Fruit fly (Drosophila melanogaster): ENCODE results near the gene hzg.

Gene hzg

dm6 chr3L:16001164-16001679 lies 3.3 kb downstream of the hzg start (continued):
- TF ChIP-seq CG32772 (GFP tag; IDR thresholded peaks at IDR 0.05) (peak; percentile 62), CG7357 (GFP tag; IDR thresholded peaks at IDR 0.05) (0 out of 3 replicates have a peak, but pooled peaks have one; percentile 47), chif (GFP tag; optimal IDR thresholded peaks at IDR 0.05) (peak; percentile 47 to 55), Xbp1 (GFP tag; optimal IDR thresholded peaks at IDR 0.05) (peak; percentile 67), lilli (GFP tag; optimal IDR thresholded peaks at IDR 0.05) (peak; percentile 91), CG15269 (tag; optimal IDR thresholded peaks at IDR 0.05) (peak; percentile 90), CG17912 (GFP tag; optimal IDR thresholded peaks at IDR 0.05) (no peak), CG12104 (GFP tag; optimal IDR thresholded peaks at IDR 0.05) (peak; percentile 44), NK7.1 (GFP tag; optimal IDR thresholded peaks at IDR 0.05) (peak; percentile 72), al (GFP tag; IDR thresholded peaks at IDR 0.05) (peak; percentile 65; the same call in 1 of the 2 replicates), CG3407 (GFP tag; optimal IDR thresholded peaks at IDR 0.05) (peak; percentile 27), CG14050 (GFP tag; IDR thresholded peaks at IDR 0.05) (peak; percentile 56; the same call in 2 of the 3 replicates), repo (GFP tag; optimal IDR thresholded peaks at IDR 0.05) (peak; percentile 71), az2 (GFP tag; optimal IDR thresholded peaks at IDR 0.05) (peak; percentile 60), CG9797 (GFP tag; optimal IDR thresholded peaks at IDR 0.05) (no peak), dmrt99B (tag; optimal IDR thresholded peaks at IDR 0.05) (peak; percentile 79), gfzf (GFP tag; optimal IDR thresholded peaks at IDR 0.05) (no peak), Sox102F (GFP tag; optimal IDR thresholded peaks at IDR 0.05) (peak; percentile 62), Dad (GFP tag; optimal IDR thresholded peaks at IDR 0.05) (peak; percentile 38), CG14860 (GFP tag; IDR thresholded peaks at IDR 0.05; ENCODE audit: partially characterized antibody) (no peak), CG17328 (GFP tag; IDR thresholded peaks at IDR 0.05) (peak; percentile 36; the same call in 1 of the 2 replicates), Adf1 (GFP tag; IDR thresholded peaks at IDR 0.05) (peak; percentile 60; the same call in 1 of the 2 replicates), Camta (GFP tag; optimal IDR thresholded peaks at IDR 0.05) (peak; percentile 67), fd96Cb (tag; optimal IDR thresholded peaks at IDR 0.05) (peak; percentile 55), Ravus (GFP tag; IDR thresholded peaks at IDR 0.05) (no peak), Med (GFP tag) (peak; percentile 96), CG7839 (tag; optimal IDR thresholded peaks at IDR 0.05) (peak; percentile 86), Sry-δ (GFP tag; optimal IDR thresholded peaks at IDR 0.05) (peak; percentile 0), z (GFP tag; IDR thresholded peaks at IDR 0.05) (no peak), HmgZ (tag; optimal IDR thresholded peaks at IDR 0.05) (peak; percentile 83), otp (GFP tag; IDR thresholded peaks at IDR 0.05) (no peak; the same call in 2 of the 3 replicates), gro (GFP tag; optimal IDR thresholded peaks at IDR 0.05) (peak; percentile 90), CG10366 (GFP tag; IDR thresholded peaks at IDR 0.05) (peak; percentile 49), HLH4C (GFP tag; IDR thresholded peaks at IDR 0.05; ENCODE audit: partially characterized antibody) (no peak), vfl (GFP tag; optimal IDR thresholded peaks at IDR 0.05) (peak; percentile 65), CG14965 (GFP tag; optimal IDR thresholded peaks at IDR 0.05; ENCODE audit: borderline replicate concordance) (no peak), Chrac-16 (GFP tag; optimal IDR thresholded peaks at IDR 0.05) (peak; percentile 75), ap (GFP tag; IDR thresholded peaks at IDR 0.05) (no peak), CG11696 (GFP tag; IDR thresholded peaks at IDR 0.05) (peak; percentile 91), lab (GFP tag; optimal IDR thresholded peaks at IDR 0.05) (peak; percentile 90), tap (tag; optimal IDR thresholded peaks at IDR 0.05) (peak; percentile 58), CG1233 (GFP tag; optimal IDR thresholded peaks at IDR 0.05) (peak; percentile 75), Fer2 (tag; optimal IDR thresholded peaks at IDR 0.05) (peak; percentile 21), gt (GFP tag; IDR thresholded peaks at IDR 0.05) (no peak), pho (GFP tag; optimal IDR thresholded peaks at IDR 0.05) (peak; percentile 83), Side (GFP tag; optimal IDR thresholded peaks at IDR 0.05) (peak; percentile 70), CG12071 (GFP tag; optimal IDR thresholded peaks at IDR 0.05) (peak; percentile 55), CG14710 (tag; optimal IDR thresholded peaks at IDR 0.05) (no peak), disco-r (GFP tag; optimal IDR thresholded peaks at IDR 0.05) (peak; percentile 35), ewg (GFP tag; optimal IDR thresholded peaks at IDR 0.05) (peak; percentile 40)
